Worm (Caenorhabditis elegans): Measurements from ENCODE around the gene sru-21.
"Not testable (repeated sequence)": the region's sequence is repeated elsewhere in the genome, so short reads cannot be mapped to it uniquely, and the experiment has no call there.

sru-21 gene

DNA sequence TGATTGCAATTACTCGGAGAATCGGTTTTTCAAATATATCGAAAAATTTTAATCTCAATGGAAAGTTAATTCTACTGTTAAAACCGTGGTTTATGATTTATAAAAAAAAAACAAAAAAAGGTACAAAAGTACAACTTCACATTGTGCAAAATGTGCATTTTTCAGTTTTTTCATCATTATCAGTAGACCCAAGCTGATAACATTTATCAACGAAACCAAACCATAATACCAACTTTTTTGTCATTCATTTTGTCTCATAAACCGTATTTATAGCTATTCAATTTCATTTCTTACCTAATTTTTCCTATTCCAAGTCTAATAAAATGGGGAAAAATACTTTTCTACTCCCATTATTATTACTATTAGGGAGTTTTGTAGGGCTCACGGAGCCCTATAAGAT lies 12.5 kb downstream of the sru-21 start, which contains the start of gene ugt-22:
TSS of gene ugt-22 (plus strand) at position 234 of the 400 bp plus-strand sequence.
- TF ChIP-seq pqm-1 (tag; optimal IDR thresholded peaks at IDR 0.05) (peak; percentile 83), skn-1 (tag; optimal IDR thresholded peaks at IDR 0.05) (peak; percentile 22), elt-2 (tag; optimal IDR thresholded peaks at IDR 0.05) (peak; percentile 86), lsy-12 (tag; optimal IDR thresholded peaks at IDR 0.05) (no peak)

- TF ChIP-seq snpc-4 (tag; optimal IDR thresholded peaks at IDR 0.05) (no peak), unc-39 (tag; optimal IDR thresholded peaks at IDR 0.05) (no peak), sea-2 (GFP tag; optimal IDR thresholded peaks at IDR 0.05) (no peak), egl-27 (tag; optimal IDR thresholded peaks at IDR 0.05) (no peak), ceh-9 (tag; optimal IDR thresholded peaks at IDR 0.05) (no peak), fkh-2 (tag; optimal IDR thresholded peaks at IDR 0.05) (no peak), eor-1 (tag; optimal IDR thresholded peaks at IDR 0.05) (no peak), nfya-1 (tag; optimal IDR thresholded peaks at IDR 0.05; ENCODE audit: insufficient read depth) (no peak), zag-1 (tag; optimal IDR thresholded peaks at IDR 0.05) (no peak), nhr-11 (tag; optimal IDR thresholded peaks at IDR 0.05) (no peak)
These were observed 19.3 kb downstream of the sru-21 start, which contains the start of gene srz-29 for ce11 chrIV:13645823-13646222. srz-29 (minus strand) TSS chrIV:13645923.

DNA sequence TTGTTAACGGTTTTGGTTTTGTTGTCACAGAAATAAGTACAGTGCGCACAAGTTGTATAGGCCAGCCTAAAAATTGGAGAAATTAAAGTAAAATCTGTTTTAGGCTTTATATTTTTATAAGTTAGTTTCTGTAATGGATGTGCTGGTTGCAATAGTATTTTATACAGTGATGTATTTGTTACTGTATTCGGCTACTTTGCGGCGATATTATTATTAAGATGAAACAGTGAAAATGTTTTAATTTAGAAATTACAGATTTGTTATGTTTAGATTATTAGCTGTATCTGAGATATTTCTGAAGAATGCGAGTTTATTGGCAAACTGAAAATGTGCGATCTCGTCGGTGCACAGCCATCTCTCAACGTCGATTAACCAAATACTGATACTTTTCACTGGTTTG lies 21.0 kb downstream of the sru-21 start, which contains the start of gene ule-4:
TSS of gene ule-4 (minus strand) at position 101 of the 400 bp plus-strand sequence.
- no peak for TF ChIP-seq nhr-28 (tag; optimal IDR thresholded peaks at IDR 0.05)

DNA sequence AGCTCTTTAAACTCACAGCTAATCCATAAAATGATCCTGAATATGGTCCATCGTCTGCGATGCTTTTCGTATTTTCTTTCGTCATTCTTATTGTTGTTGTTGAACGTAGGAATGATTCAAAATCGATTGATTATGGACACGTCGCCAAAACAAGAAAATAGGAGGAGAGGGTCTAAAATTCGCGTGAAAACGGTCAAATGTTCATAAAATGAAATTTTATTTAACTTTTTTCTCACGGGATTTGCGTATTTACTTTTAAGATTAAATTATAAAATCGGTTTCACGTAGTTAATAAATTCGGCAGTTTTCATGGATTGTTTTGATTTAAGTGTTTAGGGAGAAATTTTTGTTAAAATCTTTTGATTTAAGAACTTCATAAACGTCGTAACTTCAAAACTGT lies 22.6 kb downstream of the sru-21 start, which contains the start of gene C08F11.10:
TSS of gene C08F11.10 (minus strand) at position 101 of the 400 bp plus-strand sequence.
- TF ChIP-seq egl-27 (tag; optimal IDR thresholded peaks at IDR 0.05) (no peak), unc-39 (tag; optimal IDR thresholded peaks at IDR 0.05) (no peak), nhr-77 (tag; optimal IDR thresholded peaks at IDR 0.05) (no peak), nhr-11 (tag; optimal IDR thresholded peaks at IDR 0.05) (no peak), elt-2 (tag; optimal IDR thresholded peaks at IDR 0.05) (no peak), nhr-76 (tag; optimal IDR thresholded peaks at IDR 0.05) (no peak), nhr-43 (tag; optimal IDR thresholded peaks at IDR 0.05; ENCODE audit: poor library complexity, severe bottlenecking) (no peak), fos-1 (tag; optimal IDR thresholded peaks at IDR 0.05) (no peak), nhr-67 (tag; optimal IDR thresholded peaks at IDR 0.05) (no peak), nhr-28 (tag; optimal IDR thresholded peaks at IDR 0.05) (no peak), daf-12 (tag; optimal IDR thresholded peaks at IDR 0.05) (no peak), ceh-16 (tag; optimal IDR thresholded peaks at IDR 0.05) (no peak), mdl-1 (tag; optimal IDR thresholded peaks at IDR 0.05) (no peak), fkh-2 (tag; optimal IDR thresholded peaks at IDR 0.05) (no peak), skn-1 (tag; optimal IDR thresholded peaks at IDR 0.05) (no peak)

ce11 chrIV:13650238-13650637 lies 23.7 kb downstream of the sru-21 start, which contains the start of gene C08F11.17:
C08F11.17 (minus strand) TSS chrIV:13650338.
- no peak for TF ChIP-seq jun-1 (tag; optimal IDR thresholded peaks at IDR 0.05)
- TF ChIP-seq fos-1 (tag; optimal IDR thresholded peaks at IDR 0.05), result no peak
- no peak for TF ChIP-seq nhr-67 (tag; optimal IDR thresholded peaks at IDR 0.05)
- no peak for TF ChIP-seq sea-2 (GFP tag; optimal IDR thresholded peaks at IDR 0.05)
- TF ChIP-seq ztf-11 (tag; optimal IDR thresholded peaks at IDR 0.05), result no peak
- no peak for TF ChIP-seq ama-1 (optimal IDR thresholded peaks at IDR 0.05)
- no peak for TF ChIP-seq eor-1 (tag; optimal IDR thresholded peaks at IDR 0.05)
- TF ChIP-seq fkh-10 (GFP tag; optimal IDR thresholded peaks at IDR 0.05), result no peak
- TF ChIP-seq ceh-82 (tag; optimal IDR thresholded peaks at IDR 0.05), result no peak
- TF ChIP-seq nhr-43 (tag; optimal IDR thresholded peaks at IDR 0.05; ENCODE audit: poor library complexity, severe bottlenecking), result no peak
- TF ChIP-seq nhr-28 (tag; optimal IDR thresholded peaks at IDR 0.05), result no peak
- no peak for TF ChIP-seq ztf-4 (tag; optimal IDR thresholded peaks at IDR 0.05)
- TF ChIP-seq lin-15B (tag; optimal IDR thresholded peaks at IDR 0.05), result no peak
- TF ChIP-seq elt-2 (tag; optimal IDR thresholded peaks at IDR 0.05), result no peak
- no peak for TF ChIP-seq aly-2 (tag; optimal IDR thresholded peaks at IDR 0.05)

DNA sequence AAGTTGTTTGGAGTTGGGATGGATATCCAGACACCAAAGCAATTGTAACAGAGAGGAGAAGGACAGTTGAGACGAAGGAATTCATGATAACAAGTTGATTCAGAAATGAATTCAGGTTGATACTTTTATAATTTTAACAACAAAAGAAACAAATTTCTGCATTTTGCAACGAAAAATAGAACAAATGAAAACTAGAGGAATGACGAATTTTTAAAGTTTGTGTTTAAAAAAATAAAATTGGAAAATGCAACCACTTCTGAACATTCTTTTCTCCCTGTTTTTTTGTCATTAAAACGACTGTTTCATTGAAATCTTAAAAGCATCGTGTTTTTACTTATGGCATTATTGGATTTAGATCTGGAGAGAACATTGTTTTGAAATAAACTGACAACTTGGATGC lies 24.8 kb downstream of the sru-21 start, which contains the start of gene C08F11.12:
TSS of gene C08F11.12 (minus strand) at position 101 of the 400 bp plus-strand sequence.
- TF ChIP-seq zag-1, aly-2, fos-1 (tag; optimal IDR thresholded peaks at IDR 0.05): not testable (repeated sequence)
